Fruit fly (Drosophila melanogaster) whole organism, prepupa: Measurements from ENCODE around the gene CG13310.
A peak's percentile ranks its signal among the peaks of the same experiment; 100 is the strongest.

Experiments used
- CG10631 ChIP-seq: fragments of 200-800 bp; sonication (Bioruptor generic); optimal IDR thresholded peaks from 2 replicates; lab custom pipeline; 2016; ENCODE audit warnings: missing biosample characterization, missing genetic modification characterization
- CG10669 ChIP-seq: fragments of 200-800 bp; sonication (Bioruptor generic); optimal IDR thresholded peaks from 3 replicates; lab custom pipeline; 2018; ENCODE audit warnings: missing biosample characterization, mild to moderate bottlenecking, missing genetic modification characterization, moderate library complexity
- CG11294 ChIP-seq: fragments of 200-800 bp; sonication (Bioruptor generic); IDR thresholded peaks from 2 replicates; pipeline ENCODE4 v1.3.6; 2022; ENCODE audit warnings: missing biosample characterization, missing genetic modification characterization
- CG11762 ChIP-seq: fragments of 200-800 bp; sonication (Bioruptor generic); optimal IDR thresholded peaks from 3 replicates; lab custom pipeline; 2016; ENCODE audit warnings: missing biosample characterization, missing genetic modification characterization; ENCODE audit not compliant: insufficient read depth
- CG11902 ChIP-seq: fragments of 200-800 bp; sonication (Bioruptor generic); optimal IDR thresholded peaks from 3 replicates; lab custom pipeline; 2016; ENCODE audit warnings: missing biosample characterization, missing genetic modification characterization
- CG15336 ChIP-seq: fragments of 200-800 bp; sonication (Bioruptor generic); IDR thresholded peaks from 2 replicates; pipeline ENCODE4 v1.3.6; 2022; ENCODE audit warnings: missing biosample characterization, missing genetic modification characterization
- CG1621 ChIP-seq: fragments of 200-800 bp; sonication (Bioruptor generic); optimal IDR thresholded peaks from 3 replicates; lab custom pipeline; 2018; ENCODE audit warnings: missing biosample characterization, mild to moderate bottlenecking, missing genetic modification characterization
- CG16779 ChIP-seq: fragments of 200-800 bp; sonication (Bioruptor generic); optimal IDR thresholded peaks from 3 replicates; lab custom pipeline; 2017; ENCODE audit warnings: missing biosample characterization, mild to moderate bottlenecking, missing genetic modification characterization
- CG3032 ChIP-seq: fragments of 200-800 bp; optimal IDR thresholded peaks from 2 replicates; lab custom pipeline; 2019; ENCODE audit warnings: missing biosample characterization, mild to moderate bottlenecking, missing genetic modification characterization, moderate library complexity
- CG31627 ChIP-seq: fragments of 200-800 bp; sonication (Bioruptor generic); optimal IDR thresholded peaks from 3 replicates; lab custom pipeline; 2016; ENCODE audit warnings: missing biosample characterization, missing genetic modification characterization
- CG3919 ChIP-seq: fragments of 200-800 bp; sonication (Bioruptor generic); optimal IDR thresholded peaks from 3 replicates; lab custom pipeline; 2016; ENCODE audit warnings: missing biosample characterization, missing genetic modification characterization
- CG6163 ChIP-seq: fragments of 200-800 bp; sonication (Bioruptor generic); IDR thresholded peaks from 3 replicates; pipeline ENCODE4 v1.3.6; 2022; ENCODE audit warnings: missing biosample characterization, missing genetic modification characterization
- CG6792 ChIP-seq: fragments of 200-800 bp; sonication (Bioruptor generic); optimal IDR thresholded peaks from 3 replicates; lab custom pipeline; 2016; ENCODE audit warnings: missing biosample characterization, missing genetic modification characterization
- CG6808 ChIP-seq: fragments of 200-800 bp; sonication (Bioruptor generic); optimal IDR thresholded peaks from 3 replicates; lab custom pipeline; 2017; ENCODE audit warnings: missing biosample characterization, missing genetic modification characterization, mild to moderate bottlenecking, moderate library complexity, missing genetic modification reagents
- CG6854 ChIP-seq: fragments of 200-800 bp; sonication (Bioruptor generic); optimal IDR thresholded peaks from 2 replicates; lab custom pipeline; 2017; ENCODE audit warnings: missing biosample characterization, mild to moderate bottlenecking, missing genetic modification characterization
- CG7368 ChIP-seq: fragments of 200-800 bp; sonication (Bioruptor generic); optimal IDR thresholded peaks from 3 replicates; lab custom pipeline; 2016; ENCODE audit warnings: missing biosample characterization, missing genetic modification characterization
- CG8119 ChIP-seq: fragments of 200-800 bp; sonication (Bioruptor generic); IDR thresholded peaks from 3 replicates; pipeline ENCODE4 v1.3.6; 2022; ENCODE audit warnings: missing biosample characterization, missing genetic modification characterization
- CG8319 ChIP-seq: fragments of 200-800 bp; sonication (Bioruptor generic); optimal IDR thresholded peaks from 3 replicates; lab custom pipeline; 2016; ENCODE audit warnings: missing biosample characterization, missing genetic modification characterization
- CG9139 ChIP-seq: fragments of 200-800 bp; sonication (Bioruptor generic); optimal IDR thresholded peaks from 3 replicates; lab custom pipeline; 2017; ENCODE audit warnings: missing biosample characterization, mild to moderate bottlenecking, missing genetic modification characterization
- Eip78C ChIP-seq: fragments of 200-800 bp; sonication (Bioruptor generic); peaks from one replicate; lab custom pipeline; 2016; ENCODE audit warnings: missing biosample characterization, missing genetic modification characterization
- Eip93F ChIP-seq: fragments of 200-800 bp; sonication (Bioruptor generic); optimal IDR thresholded peaks from 2 replicates; lab custom pipeline; 2016; ENCODE audit warnings: missing biosample characterization, mild to moderate bottlenecking, missing genetic modification characterization
- Ets21C ChIP-seq: fragments of 200-800 bp; sonication (Bioruptor generic); optimal IDR thresholded peaks from 3 replicates; lab custom pipeline; 2016; ENCODE audit warnings: missing biosample characterization, missing genetic modification characterization
- Ets96B ChIP-seq: fragments of 200-800 bp; optimal IDR thresholded peaks from 2 replicates; lab custom pipeline; 2019; ENCODE audit warnings: missing biosample characterization, mild to moderate bottlenecking, missing genetic modification characterization, moderate library complexity
- Gug ChIP-seq: fragments of 200-800 bp; sonication (Bioruptor generic); IDR thresholded peaks from 2 replicates; pipeline ENCODE4 v1.3.6; 2022; ENCODE audit warnings: missing biosample characterization, missing genetic modification characterization
- Hr38 ChIP-seq: sonication (Bioruptor generic); optimal IDR thresholded peaks from 2 replicates; lab custom pipeline; 2016; ENCODE audit warnings: missing biosample characterization, missing genetic modification characterization
- Hr39 ChIP-seq: fragments of 200-800 bp; sonication (Bioruptor generic); optimal IDR thresholded peaks from 2 replicates; lab custom pipeline; 2016; ENCODE audit warnings: missing biosample characterization, missing genetic modification characterization
- Hr4 ChIP-seq: fragments of 200-800 bp; sonication (Bioruptor generic); optimal IDR thresholded peaks from 3 replicates; lab custom pipeline; 2016; ENCODE audit warnings: missing biosample characterization, missing genetic modification characterization
- Lpt ChIP-seq: fragments of 200-800 bp; sonication (Bioruptor generic); optimal IDR thresholded peaks from 3 replicates; lab custom pipeline; 2016; ENCODE audit warnings: missing biosample characterization, missing genetic modification characterization
- Met ChIP-seq: fragments of 200-800 bp; sonication (Bioruptor generic); optimal IDR thresholded peaks from 3 replicates; lab custom pipeline; 2016; ENCODE audit warnings: missing biosample characterization, missing genetic modification characterization
- Smox ChIP-seq: fragments of 200-800 bp; sonication (Bioruptor generic); optimal IDR thresholded peaks from 3 replicates; lab custom pipeline; 2016; ENCODE audit warnings: missing biosample characterization, missing genetic modification characterization
- Sox14 ChIP-seq: fragments of 200-800 bp; sonication (Bioruptor generic); optimal IDR thresholded peaks from 3 replicates; lab custom pipeline; 2016; ENCODE audit warnings: missing biosample characterization, missing genetic modification characterization
- Sox15 ChIP-seq: fragments of 200-800 bp; sonication (Bioruptor generic); optimal IDR thresholded peaks from 3 replicates; lab custom pipeline; 2016; ENCODE audit warnings: missing biosample characterization, missing genetic modification characterization
- achi ChIP-seq: fragments of 200-800 bp; sonication (Bioruptor generic); optimal IDR thresholded peaks from 3 replicates; lab custom pipeline; 2016; ENCODE audit warnings: missing biosample characterization, missing genetic modification characterization
- acj6 ChIP-seq: fragments of 200-800 bp; sonication (Bioruptor generic); optimal IDR thresholded peaks from 3 replicates; lab custom pipeline; 2016; ENCODE audit warnings: missing biosample characterization, missing genetic modification characterization
- cyc ChIP-seq: fragments of 200-800 bp; sonication (Bioruptor generic); optimal IDR thresholded peaks from 3 replicates; lab custom pipeline; 2016; ENCODE audit warnings: missing biosample characterization, missing genetic modification characterization
- dac ChIP-seq: fragments of 200-800 bp; sonication (Bioruptor generic); optimal IDR thresholded peaks from 2 replicates; lab custom pipeline; 2017; ENCODE audit warnings: missing biosample characterization, mild to moderate bottlenecking, missing genetic modification characterization
- eg ChIP-seq: fragments of 200-800 bp; sonication (Bioruptor generic); IDR thresholded peaks from 3 replicates; pipeline ENCODE4 v1.3.6; 2022; ENCODE audit warnings: missing biosample characterization, missing genetic modification characterization
- esn ChIP-seq: fragments of 200-800 bp; sonication (Bioruptor generic); optimal IDR thresholded peaks from 2 replicates; lab custom pipeline; 2016; ENCODE audit warnings: missing biosample characterization, mild to moderate bottlenecking, missing genetic modification characterization, moderate library complexity
- fd59A ChIP-seq: fragments of 200-800 bp; sonication (Bioruptor generic); optimal IDR thresholded peaks from 2 replicates; lab custom pipeline; 2017; ENCODE audit warnings: missing biosample characterization, mild to moderate bottlenecking, missing genetic modification characterization, missing genetic modification reagents
- fd85E ChIP-seq: fragments of 200-800 bp; sonication (Bioruptor generic); optimal IDR thresholded peaks from 3 replicates; lab custom pipeline; 2016; ENCODE audit warnings: missing biosample characterization, missing genetic modification characterization
- fkh ChIP-seq: fragments of 200-800 bp; sonication (Bioruptor generic); optimal IDR thresholded peaks from 3 replicates; lab custom pipeline; 2017; ENCODE audit warnings: missing biosample characterization, mild to moderate bottlenecking, missing genetic modification characterization, moderate library complexity
- lz ChIP-seq: fragments of 200-800 bp; sonication (Bioruptor generic); optimal IDR thresholded peaks from 3 replicates; lab custom pipeline; 2016; ENCODE audit warnings: missing biosample characterization, missing genetic modification characterization
- pdm3 ChIP-seq: fragments of 200-800 bp; sonication (Bioruptor generic); optimal IDR thresholded peaks from 3 replicates; lab custom pipeline; 2016; ENCODE audit warnings: missing biosample characterization, missing genetic modification characterization
- salr ChIP-seq, 2 experiments: fragments of 200-800 bp; sonication (Bioruptor generic); optimal IDR thresholded peaks; 3 replicates each; lab custom pipeline; 2016 to 2018; ENCODE audit warnings: missing biosample characterization in 2 of 2, missing genetic modification characterization in 2 of 2, mild to moderate bottlenecking in 1 of 2
- spab ChIP-seq: fragments of 200-800 bp; sonication (Bioruptor generic); optimal IDR thresholded peaks from 2 replicates; lab custom pipeline; 2017; ENCODE audit warnings: missing biosample characterization, mild to moderate bottlenecking, missing genetic modification characterization, missing genetic modification reagents
- ss ChIP-seq, 2 experiments: fragments of 200-800 bp; sonication (Bioruptor generic); optimal IDR thresholded peaks; 2 replicates in 1 of 2; 3 replicates in 1 of 2; lab custom pipeline; 2017 to 2018; ENCODE audit warnings: mild to moderate bottlenecking in 2 of 2, missing biosample characterization in 2 of 2, missing genetic modification characterization in 2 of 2, moderate library complexity in 1 of 2
- svp ChIP-seq: fragments of 200-800 bp; sonication (Bioruptor generic); peaks from one replicate; lab custom pipeline; 2016; ENCODE audit warnings: missing biosample characterization, missing genetic modification characterization
- topi ChIP-seq: fragments of 200-800 bp; sonication (Bioruptor generic); optimal IDR thresholded peaks from 3 replicates; lab custom pipeline; 2016; ENCODE audit warnings: missing biosample characterization, missing genetic modification characterization
- vri ChIP-seq: fragments of 200-800 bp; sonication (Bioruptor generic); optimal IDR thresholded peaks from 3 replicates; lab custom pipeline; 2016; ENCODE audit warnings: missing biosample characterization, mild to moderate bottlenecking, missing genetic modification characterization

CG13310 gene

DNA sequence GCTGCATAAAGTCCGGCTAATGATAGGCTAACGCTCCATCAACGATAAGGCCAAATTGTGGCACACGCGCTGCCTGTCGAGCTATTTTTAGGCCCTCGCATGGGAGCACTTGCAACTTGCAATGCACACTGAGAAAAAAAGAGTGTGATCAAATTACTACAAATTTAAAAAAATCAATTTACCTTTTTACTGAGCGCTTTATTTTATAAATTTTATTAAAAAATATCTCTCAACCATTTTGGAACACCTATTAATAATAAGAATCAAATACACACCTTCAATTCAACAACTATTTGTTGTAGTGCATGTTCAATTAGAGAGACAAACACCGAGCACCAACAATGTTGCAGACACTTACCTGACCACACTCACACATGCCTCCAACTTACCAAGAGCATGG is 34.8 kb downstream of the CG13310 start (continued):
- TF ChIP-seq CG6792 (GFP tag; lab: Kevin White, UChicago) (no peak), Sox14 (no peak), CG8119 (GFP tag; lab: Robert Waterston, UW) (peak; percentile 96), CG3032 (no peak), CG11902 (GFP tag; lab: Kevin White, UChicago) (no peak), CG15336 (GFP tag; lab: Robert Waterston, UW) (peak; percentile 98), Hr39 (GFP tag; lab: Kevin White, UChicago) (no peak), vri (GFP tag; lab: Kevin White, UChicago) (no peak), acj6 (GFP tag; lab: Kevin White, UChicago) (no peak), CG6854 (no peak), achi (GFP tag; lab: Kevin White, UChicago) (peak; percentile 42), salr (GFP tag; optimal IDR thresholded peaks at IDR 0.05; lab: Kevin White, UChicago) (peak in 1 of 2 experiments; percentile 20), CG10669 (no peak), cyc (GFP tag; lab: Kevin White, UChicago) (no peak), fd85E (no peak), pdm3 (GFP tag; lab: Kevin White, UChicago) (no peak), CG6163 (GFP tag; lab: Robert Waterston, UW) (peak; percentile 96), CG6808 (no peak), ss (GFP tag; optimal IDR thresholded peaks at IDR 0.05; lab: Kevin White, UChicago) (no peak)

DNA sequence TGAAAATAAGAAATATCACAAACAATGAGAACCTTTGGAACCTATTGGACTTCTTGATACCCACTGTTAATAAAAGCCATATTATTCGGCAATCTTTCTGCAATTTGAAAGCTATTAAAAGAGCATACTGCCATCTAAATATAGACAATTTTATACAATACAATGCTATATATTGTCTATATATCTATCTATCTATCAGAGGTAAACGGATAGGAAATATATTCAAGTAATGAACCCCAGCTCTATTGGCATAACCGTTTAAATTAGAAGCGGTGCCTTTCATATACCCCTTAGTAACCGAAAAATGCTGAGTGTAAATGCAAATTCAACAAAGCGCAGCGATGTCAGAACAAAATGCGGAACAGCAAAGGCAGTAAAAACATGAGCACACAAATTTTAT is 36.5 kb downstream of the CG13310 start:
- TF ChIP-seq Eip93F (GFP tag; lab: Kevin White, UChicago) (no peak), CG6854 (no peak), salr (GFP tag; optimal IDR thresholded peaks at IDR 0.05; lab: Kevin White, UChicago) (no peak), Hr38 (no peak), CG1621 (tag; lab: Kevin White, UChicago) (no peak), pdm3 (GFP tag; lab: Kevin White, UChicago) (peak; percentile 32), CG9139 (GFP tag; lab: Kevin White, UChicago) (no peak), Eip78C (GFP tag; lab: Kevin White, UChicago) (peak; percentile 69), Smox (GFP tag; lab: Kevin White, UChicago) (peak; percentile 69), CG7368 (GFP tag; lab: Kevin White, UChicago) (no peak), eg (GFP tag; lab: Robert Waterston, UW) (no peak), acj6 (GFP tag; lab: Kevin White, UChicago) (peak; percentile 32), CG3919 (GFP tag; lab: Kevin White, UChicago) (peak; percentile 5), CG3032 (no peak), CG6808 (no peak), Ets21C (GFP tag; lab: Kevin White, UChicago) (peak; percentile 50), fkh (no peak), lz (GFP tag; lab: Kevin White, UChicago) (peak; percentile 39), CG10631 (no peak), Met (peak; percentile 77), CG16779 (tag; lab: Kevin White, UChicago) (no peak), Sox15 (GFP tag; lab: Kevin White, UChicago) (peak; percentile 29), cyc (GFP tag; lab: Kevin White, UChicago) (peak; percentile 69), Ets96B (no peak), Hr4 (no peak), fd85E (no peak), achi (GFP tag; lab: Kevin White, UChicago) (no peak), spab (GFP tag; lab: Kevin White, UChicago) (no peak), vri (GFP tag; lab: Kevin White, UChicago) (no peak), CG31627 (GFP tag; lab: Kevin White, UChicago) (peak; percentile 80), CG11762 (GFP tag; lab: Kevin White, UChicago) (no peak), CG11902 (GFP tag; lab: Kevin White, UChicago) (peak; percentile 34), topi (GFP tag; lab: Kevin White, UChicago) (peak; percentile 81), esn (peak; percentile 62), Gug (GFP tag; lab: Robert Waterston, UW) (no peak), ss (GFP tag; optimal IDR thresholded peaks at IDR 0.05; lab: Kevin White, UChicago) (no peak), fd59A (no peak), CG8119 (GFP tag; lab: Robert Waterston, UW) (no peak), CG6163 (GFP tag; lab: Robert Waterston, UW) (no peak), CG10669 (no peak), CG8319 (no peak), CG11294 (no peak), dac (GFP tag; lab: Kevin White, UChicago) (no peak), svp (GFP tag; lab: Kevin White, UChicago) (peak; percentile 91), Lpt (no peak)
